Worm (Caenorhabditis elegans) whole organism, L4/young adult: Measurements from ENCODE around the gene plst-1.
"Not testable (repeated sequence)": the region's sequence is repeated elsewhere in the genome, so short reads cannot be mapped to it uniquely, and the experiment has no call there.

Experiments
- dao-5 ChIP-seq: sonication (generic microtip); optimal IDR thresholded peaks from 2 replicates; lab custom pipeline; 2016; ENCODE audit warnings: missing genotype, missing genetic modification characterization, moderate library complexity, missing compliant biosample characterization
- him-1 ChIP-seq: sonication (generic microtip); optimal IDR thresholded peaks from 2 replicates; lab custom pipeline; 2016; ENCODE audit warnings: missing genotype, missing genetic modification reagents, missing genetic modification characterization, missing compliant biosample characterization

- not testable (repeated sequence) for TF ChIP-seq him-1, dao-5 (tag; lab: Kevin White, UChicago)
These were observed 51.4 kb downstream of the plst-1 start, which contains the start of gene F58F6.6 for ce11 chrIV:1340788-1341187.
